Fruit fly (Drosophila melanogaster) whole organism, embryonic: ENCODE data around the gene Dlg5.

Source experiments
- Ada2b ChIP-seq: fragments of 200-800 bp; sonication (Bioruptor generic); IDR thresholded peaks from 2 replicates; pipeline ENCODE4 v1.3.6; 2022; ENCODE audit warnings: missing biosample characterization, missing genetic modification characterization
- CG10267 ChIP-seq: fragments of 200-800 bp; sonication (Bioruptor generic); optimal IDR thresholded peaks from 2 replicates; lab custom pipeline; 2018; ENCODE audit warnings: missing biosample characterization, mild to moderate bottlenecking, missing genetic modification characterization, moderate library complexity
- CG10979 ChIP-seq: fragments of 200-800 bp; sonication (Bioruptor generic); optimal IDR thresholded peaks from 2 replicates; lab custom pipeline; 2018; ENCODE audit warnings: missing biosample characterization, mild to moderate bottlenecking, missing genetic modification characterization, moderate library complexity
- CG11723 ChIP-seq: fragments of 200-800 bp; sonication (Bioruptor generic); optimal IDR thresholded peaks from 2 replicates; lab custom pipeline; 2017; ENCODE audit warnings: missing biosample characterization, mild to moderate bottlenecking, missing genetic modification characterization
- CG12219 ChIP-seq: fragments of 200-800 bp; sonication (Bioruptor generic); optimal IDR thresholded peaks from 3 replicates; lab custom pipeline; 2018; ENCODE audit warnings: missing biosample characterization, mild to moderate bottlenecking, missing genetic modification characterization
- CG12391 ChIP-seq: fragments of 200-800 bp; sonication (Bioruptor generic); optimal IDR thresholded peaks from 3 replicates; lab custom pipeline; 2018; ENCODE audit warnings: missing biosample characterization, mild to moderate bottlenecking, missing genetic modification characterization, moderate library complexity
- CG13424 ChIP-seq: fragments of 200-800 bp; sonication (Bioruptor generic); optimal IDR thresholded peaks from 2 replicates; lab custom pipeline; 2019; ENCODE audit warnings: missing biosample characterization, mild to moderate bottlenecking, missing genetic modification characterization, moderate library complexity
- CG1602 ChIP-seq: fragments of 200-800 bp; sonication (Bioruptor generic); optimal IDR thresholded peaks from 3 replicates; lab custom pipeline; 2016; ENCODE audit warnings: missing biosample characterization, missing genetic modification characterization
- CG1603 ChIP-seq: fragments of 200-800 bp; sonication (Bioruptor generic); optimal IDR thresholded peaks from 2 replicates; lab custom pipeline; 2019; ENCODE audit warnings: missing biosample characterization, mild to moderate bottlenecking, missing genetic modification characterization, moderate library complexity
- CG16815 ChIP-seq: fragments of 200-800 bp; sonication (Bioruptor generic); optimal IDR thresholded peaks from 3 replicates; lab custom pipeline; 2017; ENCODE audit warnings: missing biosample characterization, mild to moderate bottlenecking, missing genetic modification characterization
- CG18476 ChIP-seq: fragments of 200-800 bp; sonication (Bioruptor generic); optimal IDR thresholded peaks from 2 replicates; lab custom pipeline; 2016; ENCODE audit warnings: missing biosample characterization, mild to moderate bottlenecking, missing genetic modification characterization
- CG2712 ChIP-seq: fragments of 200-800 bp; optimal IDR thresholded peaks from 3 replicates; lab custom pipeline; 2019; ENCODE audit warnings: missing biosample characterization, mild to moderate bottlenecking, missing genetic modification characterization, moderate library complexity
- CG31441 ChIP-seq: fragments of 200-800 bp; sonication (Bioruptor generic); IDR thresholded peaks from 2 replicates; pipeline ENCODE4 v1.3.6; 2022; ENCODE audit warnings: missing biosample characterization, missing genetic modification characterization
- CG34224 ChIP-seq: fragments of 200-800 bp; sonication (Bioruptor generic); IDR thresholded peaks from 3 replicates; pipeline ENCODE4 v1.3.6; 2022; ENCODE audit warnings: missing biosample characterization, missing genetic modification characterization; ENCODE audit not compliant: partially characterized antibody
- CG4328 ChIP-seq: fragments of 200-800 bp; sonication (Bioruptor generic); optimal IDR thresholded peaks from 3 replicates; lab custom pipeline; 2017; ENCODE audit warnings: missing biosample characterization, missing genetic modification reagents, missing genetic modification characterization
- CG4730 ChIP-seq: fragments of 200-800 bp; sonication (Bioruptor generic); IDR thresholded peaks from 2 replicates; pipeline ENCODE4 v1.3.6; 2022; ENCODE audit warnings: missing biosample characterization, missing genetic modification characterization
- CG6683 ChIP-seq: fragments of 200-800 bp; sonication (Bioruptor generic); optimal IDR thresholded peaks from 2 replicates; lab custom pipeline; 2017; ENCODE audit warnings: missing biosample characterization, mild to moderate bottlenecking, missing genetic modification characterization, missing genetic modification reagents
- CG7839 ChIP-seq: fragments of 200-800 bp; sonication (Bioruptor generic); optimal IDR thresholded peaks from 3 replicates; lab custom pipeline; 2018; ENCODE audit warnings: missing biosample characterization, mild to moderate bottlenecking, missing genetic modification characterization, moderate library complexity
- CG9727 ChIP-seq: fragments of 200-800 bp; sonication (Bioruptor generic); optimal IDR thresholded peaks from 3 replicates; lab custom pipeline; 2017; ENCODE audit warnings: missing biosample characterization, mild to moderate bottlenecking, missing genetic modification characterization
- CHES-1-like ChIP-seq: fragments of 200-800 bp; sonication (Bioruptor generic); optimal IDR thresholded peaks from 2 replicates; lab custom pipeline; 2016; ENCODE audit warnings: missing biosample characterization, missing genetic modification characterization
- CoRest ChIP-seq: fragments of 200-800 bp; sonication (Bioruptor generic); optimal IDR thresholded peaks from 3 replicates; lab custom pipeline; 2018; ENCODE audit warnings: missing biosample characterization, mild to moderate bottlenecking, missing genetic modification characterization, moderate library complexity
- E2f1 ChIP-seq: fragments of 200-800 bp; sonication (Bioruptor generic); IDR thresholded peaks from 2 replicates; pipeline ENCODE4 v1.3.6; 2022; ENCODE audit warnings: missing biosample characterization, missing genetic modification characterization
- Ets65A ChIP-seq: fragments of 200-800 bp; sonication (Bioruptor generic); peaks from one replicate; lab custom pipeline; 2016; ENCODE audit warnings: missing biosample characterization, missing genetic modification characterization
- Gug ChIP-seq: fragments of 200-800 bp; sonication (Bioruptor generic); IDR thresholded peaks from 4 replicates; pipeline ENCODE4 v1.3.6; 2022; ENCODE audit warnings: missing biosample characterization, missing genetic modification characterization
- Hmr ChIP-seq: fragments of 200-800 bp; sonication (Bioruptor generic); optimal IDR thresholded peaks from 3 replicates; lab custom pipeline; 2017; ENCODE audit warnings: mild to moderate bottlenecking, missing biosample characterization, missing genetic modification reagents, missing genetic modification characterization
- Lhr ChIP-seq: fragments of 200-800 bp; sonication (Bioruptor generic); optimal IDR thresholded peaks from 3 replicates; lab custom pipeline; 2017; ENCODE audit warnings: mild to moderate bottlenecking, missing biosample characterization, missing genetic modification reagents, missing genetic modification characterization
- Max ChIP-seq: fragments of 200-800 bp; sonication (Bioruptor generic); optimal IDR thresholded peaks from 2 replicates; lab custom pipeline; 2016; ENCODE audit warnings: missing biosample characterization, mild to moderate bottlenecking, missing genetic modification characterization
- Mrtf ChIP-seq: fragments of 200-800 bp; sonication (Bioruptor generic); IDR thresholded peaks from 3 replicates; pipeline ENCODE4 v1.3.6; 2022; ENCODE audit warnings: missing biosample characterization, missing genetic modification characterization
- NC2α ChIP-seq: fragments of 200-800 bp; sonication (Bioruptor generic); optimal IDR thresholded peaks from 2 replicates; lab custom pipeline; 2016; ENCODE audit warnings: missing biosample characterization, missing genetic modification characterization
- Sox102F ChIP-seq: fragments of 200-800 bp; sonication (Bioruptor generic); optimal IDR thresholded peaks from 2 replicates; lab custom pipeline; 2018; ENCODE audit warnings: missing biosample characterization, mild to moderate bottlenecking, missing genetic modification characterization, moderate library complexity
- Usf ChIP-seq: fragments of 200-800 bp; sonication (Bioruptor generic); optimal IDR thresholded peaks from 2 replicates; lab custom pipeline; 2017; ENCODE audit warnings: missing genotype, missing biosample characterization, missing genetic modification characterization
- az2 ChIP-seq: fragments of 200-800 bp; sonication (Bioruptor generic); optimal IDR thresholded peaks from 3 replicates; lab custom pipeline; 2016; ENCODE audit warnings: missing biosample characterization, missing genetic modification characterization
- bsh ChIP-seq, 2 experiments: fragments of 200-800 bp; sonication (Bioruptor generic); optimal IDR thresholded peaks; 2 replicates each; lab custom pipeline; 2017 to 2018; ENCODE audit warnings: mild to moderate bottlenecking in 2 of 2, missing biosample characterization in 2 of 2, missing genetic modification characterization in 2 of 2, moderate library complexity in 1 of 2
- cas ChIP-seq: fragments of 200-800 bp; sonication (Bioruptor generic); IDR thresholded peaks from 2 replicates; pipeline ENCODE4 v1.3.6; 2022; ENCODE audit warnings: missing biosample characterization, missing genetic modification characterization
- cg ChIP-seq: fragments of 200-800 bp; sonication (Bioruptor generic); optimal IDR thresholded peaks from 3 replicates; lab custom pipeline; 2019; ENCODE audit warnings: missing biosample characterization, mild to moderate bottlenecking, missing genetic modification characterization, moderate library complexity
- dysf ChIP-seq: fragments of 200-800 bp; sonication (Bioruptor generic); IDR thresholded peaks from 3 replicates; pipeline ENCODE4 v1.3.6; 2022; ENCODE audit warnings: missing biosample characterization, missing genetic modification characterization
- eve ChIP-seq, 2 experiments: fragments of >200 bp; optimal IDR thresholded peaks; 2 replicates each; lab custom pipeline; 2017; ENCODE audit warnings: missing biosample characterization in 2 of 2, missing genetic modification characterization in 2 of 2
- gem ChIP-seq: fragments of 200-800 bp; sonication (Bioruptor generic); optimal IDR thresholded peaks from 2 replicates; lab custom pipeline; 2019; ENCODE audit warnings: missing biosample characterization, mild to moderate bottlenecking, missing genetic modification characterization, moderate library complexity
- hb ChIP-seq: fragments of 200-800 bp; sonication (Bioruptor generic); IDR thresholded peaks from 3 replicates; pipeline ENCODE4 v1.3.6; 2022; ENCODE audit warnings: missing biosample characterization, missing genetic modification characterization; ENCODE audit not compliant: partially characterized antibody
- kni ChIP-seq: fragments of 200-800 bp; sonication (Bioruptor generic); optimal IDR thresholded peaks from 3 replicates; lab custom pipeline; 2017; ENCODE audit warnings: mild to moderate bottlenecking, missing biosample characterization, missing genetic modification reagents, missing genetic modification characterization
- lmd ChIP-seq: fragments of 200-800 bp; sonication (Bioruptor generic); IDR thresholded peaks from 2 replicates; pipeline ENCODE4 v1.3.6; 2022; ENCODE audit warnings: missing biosample characterization, missing genetic modification characterization
- nau ChIP-seq: fragments of 200-800 bp; sonication (Bioruptor generic); optimal IDR thresholded peaks from 3 replicates; lab custom pipeline; 2017; ENCODE audit warnings: missing biosample characterization, mild to moderate bottlenecking, missing genetic modification characterization, missing genetic modification reagents
- phol ChIP-seq: fragments of 200-800 bp; sonication (Bioruptor generic); optimal IDR thresholded peaks from 3 replicates; lab custom pipeline; 2018; ENCODE audit warnings: missing biosample characterization, mild to moderate bottlenecking, missing genetic modification characterization, moderate library complexity
- prd ChIP-seq, 3 experiments: fragments of >200 bp in 2 of 3; fragments of 200-800 bp in 1 of 3; sonication (Bioruptor generic) in 1 of 3; optimal IDR thresholded peaks in 2 of 3; IDR thresholded peaks in 1 of 3; 2 replicates in 2 of 3; 3 replicates in 1 of 3; pipeline versions ENCODE4 v1.3.6 to Lab custom; 2017 to 2022; ENCODE audit warnings: missing biosample characterization in 1 of 3, missing genetic modification characterization in 1 of 3
- pros ChIP-seq: fragments of 200-800 bp; sonication (Bioruptor generic); optimal IDR thresholded peaks from 3 replicates; lab custom pipeline; 2019; ENCODE audit warnings: missing biosample characterization, mild to moderate bottlenecking, missing genetic modification characterization, moderate library complexity
- psq ChIP-seq: fragments of 200-800 bp; sonication (Bioruptor generic); optimal IDR thresholded peaks from 2 replicates; lab custom pipeline; 2017; ENCODE audit warnings: missing biosample characterization, missing genetic modification characterization
- seq ChIP-seq: fragments of 200-800 bp; sonication (Bioruptor generic); IDR thresholded peaks from 2 replicates; pipeline ENCODE4 v1.3.6; 2022; ENCODE audit warnings: missing biosample characterization, missing genetic modification characterization
- sisA ChIP-seq: fragments of 200-800 bp; sonication (Bioruptor generic); IDR thresholded peaks from 2 replicates; pipeline ENCODE4 v1.3.6; 2022; ENCODE audit warnings: missing biosample characterization, missing genetic modification characterization

Gene Dlg5

dm6 chr2L:11471979-11472514 is 44.8 kb downstream of the Dlg5 start (continued):
- TF ChIP-seq CoRest (tag; lab: Kevin White, UChicago) (peak; percentile 9), pros (GFP tag; lab: Kevin White, UChicago) (no peak), Mrtf (GFP tag; lab: Robert Waterston, UW) (no peak), nau (GFP tag; lab: Kevin White, UChicago) (no peak), Hmr (GFP tag; lab: Kevin White, UChicago) (no peak), dysf (GFP tag; lab: Robert Waterston, UW) (peak; percentile 39; the same call in 1 of the 3 replicates), NC2α (GFP tag; lab: Kevin White, UChicago) (no peak), Sox102F (GFP tag; lab: Kevin White, UChicago) (peak; percentile 31), gem (peak; percentile 55), cg (GFP tag; lab: Kevin White, UChicago) (no peak), CG34224 (GFP tag; lab: Robert Waterston, UW) (no peak), E2f1 (GFP tag; lab: Robert Waterston, UW) (no peak), Lhr (GFP tag; lab: Kevin White, UChicago) (no peak), Ada2b (GFP tag; lab: Robert Waterston, UW) (no peak), CG1602 (no peak), sisA (GFP tag; lab: Robert Waterston, UW) (no peak), CHES-1-like (GFP tag; lab: Kevin White, UChicago) (no peak), az2 (no peak), CG12391 (peak; percentile 7), hb (GFP tag; lab: Robert Waterston, UW) (no peak), kni (GFP tag; lab: Kevin White, UChicago) (peak; percentile 67), CG13424 (tag; lab: Kevin White, UChicago) (no peak), psq (GFP tag; lab: Kevin White, UChicago) (no peak), CG18476 (GFP tag; lab: Kevin White, UChicago) (no peak), Ets65A (peak; percentile 74), CG1603 (tag; lab: Kevin White, UChicago) (peak; percentile 33), CG12219 (GFP tag; lab: Kevin White, UChicago) (no peak), CG11723 (no peak), CG9727 (GFP tag; lab: Kevin White, UChicago) (peak; percentile 49), phol (tag; lab: Kevin White, UChicago) (peak; percentile 51), prd (optimal IDR thresholded peaks at IDR 0.05; lab: Kevin White, UChicago) (no peak), prd (GFP tag; IDR thresholded peaks at IDR 0.05; lab: Robert Waterston, UW) (peak; percentile 49; the same call in 1 of the 3 replicates), seq (no peak), eve (GFP tag; optimal IDR thresholded peaks at IDR 0.05; lab: Kevin White, UChicago) (peak in 1 of 2 experiments; percentile 22), CG6683 (no peak), CG16815 (no peak), cas (no peak), CG4730 (GFP tag; lab: Robert Waterston, UW) (no peak), CG10267 (tag; lab: Kevin White, UChicago) (peak; percentile 15), Max (no peak), CG4328 (GFP tag; lab: Kevin White, UChicago) (no peak), lmd (GFP tag; lab: Robert Waterston, UW) (peak; percentile 22; the same call in 1 of the 2 replicates), Gug (GFP tag; lab: Robert Waterston, UW) (0 out of 4 replicates have a peak, but pooled peaks have one; percentile 18), Usf (GFP tag; lab: Kevin White, UChicago) (no peak), CG31441 (GFP tag; lab: Robert Waterston, UW) (0 out of 2 replicates have a peak, but pooled peaks have one; percentile 25), CG10979 (tag; lab: Kevin White, UChicago) (peak; percentile 53), CG2712 (tag; lab: Kevin White, UChicago) (peak; percentile 57), bsh (GFP tag; optimal IDR thresholded peaks at IDR 0.05; lab: Kevin White, UChicago) (peak in 1 of 2 experiments; percentile 51), CG7839 (peak; percentile 15)
- TF ChIP-seq, all 482 proteins: peak for 50
